Fruit fly (Drosophila melanogaster) whole organism, wandering third instar larva: ENCODE data around the gene plx.
A peak's percentile ranks its signal among the peaks of the same experiment; 100 is the strongest.

Experiments
- CG32264 ChIP-seq: fragments of 200-800 bp; sonication (Bioruptor generic); optimal IDR thresholded peaks from 2 replicates; lab custom pipeline; 2016; ENCODE audit warnings: missing biosample characterization, missing genetic modification characterization
- CG9705 ChIP-seq: fragments of 200-800 bp; sonication (Bioruptor generic); optimal IDR thresholded peaks from 2 replicates; lab custom pipeline; 2018; ENCODE audit warnings: missing biosample characterization, mild to moderate bottlenecking, missing genetic modification characterization
- Dfd ChIP-seq: fragments of >200 bp; optimal IDR thresholded peaks from 2 replicates; lab custom pipeline; 2017; ENCODE audit warnings: missing biosample characterization, missing genetic modification characterization
- Dif ChIP-seq: fragments of 200-275, 200-300 bp; sonication (Bioruptor generic); optimal IDR thresholded peaks from 2 replicates; lab custom pipeline; 2018; ENCODE audit warnings: missing biosample characterization, missing genetic modification characterization; ENCODE audit not compliant: partially characterized antibody
- HLH106 ChIP-seq: fragments of 200-800 bp; optimal IDR thresholded peaks from 3 replicates; lab custom pipeline; 2019; ENCODE audit warnings: missing biosample characterization, mild to moderate bottlenecking, missing genetic modification characterization, moderate library complexity
- Hnf4 ChIP-seq: fragments of 200-800 bp; sonication (Bioruptor generic); optimal IDR thresholded peaks from 2 replicates; lab custom pipeline; 2016; ENCODE audit warnings: missing biosample characterization, mild to moderate bottlenecking, missing genetic modification characterization
- Hr78 ChIP-seq: fragments of >200 bp; optimal IDR thresholded peaks from 2 replicates; lab custom pipeline; 2017; ENCODE audit warnings: missing biosample characterization, missing genetic modification characterization
- Hr83 ChIP-seq: fragments of 200-300 bp; sonication (Bioruptor generic); optimal IDR thresholded peaks from 2 replicates; lab custom pipeline; 2016; ENCODE audit warnings: missing biosample characterization, mild to moderate bottlenecking, missing genetic modification characterization, moderate library complexity; ENCODE audit not compliant: poor library complexity, severe bottlenecking
- Jra ChIP-seq: sonication (Bioruptor generic); optimal IDR thresholded peaks from 2 replicates; lab custom pipeline; 2016; ENCODE audit warnings: missing biosample characterization, missing genetic modification characterization
- Mio ChIP-seq: sonication (Bioruptor generic); optimal IDR thresholded peaks from 2 replicates; lab custom pipeline; 2016; ENCODE audit warnings: missing biosample characterization, missing genetic modification characterization
- Myc ChIP-seq: fragments of >200 bp; optimal IDR thresholded peaks from 2 replicates; lab custom pipeline; 2017
- OdsH ChIP-seq: fragments of 200-800 bp; sonication (Bioruptor generic); optimal IDR thresholded peaks from 2 replicates; lab custom pipeline; 2016; ENCODE audit warnings: missing biosample characterization, mild to moderate bottlenecking, missing genetic modification characterization
- Rel ChIP-seq, 2 experiments: fragments of 200-800 bp; sonication (Bioruptor generic) in 1 of 2; optimal IDR thresholded peaks; 2 replicates in 1 of 2; 3 replicates in 1 of 2; lab custom pipeline; 2016 to 2019; ENCODE audit warnings: mild to moderate bottlenecking in 2 of 2, missing biosample characterization in 2 of 2, missing genetic modification characterization in 2 of 2, moderate library complexity in 1 of 2
- br ChIP-seq: fragments of 200-800 bp; sonication (Bioruptor generic); optimal IDR thresholded peaks from 2 replicates; lab custom pipeline; 2016; ENCODE audit warnings: missing biosample characterization, missing genetic modification characterization
- brk ChIP-seq: fragments of 200-800 bp; sonication (Bioruptor generic); optimal IDR thresholded peaks from 2 replicates; lab custom pipeline; 2016; ENCODE audit warnings: missing biosample characterization, mild to moderate bottlenecking, missing genetic modification characterization
- dl ChIP-seq, 2 experiments: fragments of 175-275, 200-275 bp in 1 of 2; fragments of 200-275 bp in 1 of 2; sonication (Bioruptor generic); optimal IDR thresholded peaks; lab custom pipeline; 2018; ENCODE audit warnings: mild to moderate bottlenecking in 2 of 2, missing biosample characterization in 2 of 2, missing genetic modification characterization in 2 of 2, moderate library complexity in 2 of 2; ENCODE audit not compliant: partially characterized antibody in 2 of 2, insufficient read depth in 1 of 2
- dmrt93B ChIP-seq: fragments of 200-800 bp; sonication (Bioruptor generic); optimal IDR thresholded peaks from 2 replicates; lab custom pipeline; 2018; ENCODE audit warnings: missing biosample characterization, mild to moderate bottlenecking, missing genetic modification characterization
- dsf ChIP-seq: sonication (Bioruptor generic); optimal IDR thresholded peaks from 2 replicates; lab custom pipeline; 2016; ENCODE audit warnings: missing biosample characterization, missing genetic modification characterization, borderline replicate concordance
- ey ChIP-seq: fragments of 200-800 bp; sonication (Bioruptor generic); optimal IDR thresholded peaks from 2 replicates; lab custom pipeline; 2016; ENCODE audit warnings: missing biosample characterization, missing genetic modification characterization
- h ChIP-seq: fragments of 200-800 bp; sonication (Bioruptor generic); optimal IDR thresholded peaks from 3 replicates; lab custom pipeline; 2016; ENCODE audit warnings: missing biosample characterization, mild to moderate bottlenecking, missing genetic modification characterization
- jim ChIP-seq: fragments of 175-275, 200-325 bp; sonication (Bioruptor generic); optimal IDR thresholded peaks from 2 replicates; lab custom pipeline; 2016; ENCODE audit warnings: missing biosample characterization, mild to moderate bottlenecking, missing genetic modification characterization
- lola ChIP-seq: fragments of >200 bp; optimal IDR thresholded peaks from 2 replicates; lab custom pipeline; 2017; ENCODE audit warnings: missing biosample characterization, missing genetic modification characterization
- psq ChIP-seq: fragments of 200-800 bp; sonication (Bioruptor generic); optimal IDR thresholded peaks from 3 replicates; lab custom pipeline; 2017; ENCODE audit warnings: missing biosample characterization, mild to moderate bottlenecking, missing genetic modification characterization, moderate library complexity
- sage ChIP-seq: fragments of 200-800 bp; sonication (Bioruptor generic); optimal IDR thresholded peaks from 2 replicates; lab custom pipeline; 2016; ENCODE audit warnings: missing biosample characterization, mild to moderate bottlenecking, missing genetic modification characterization
- tai ChIP-seq: sonication (Bioruptor generic); optimal IDR thresholded peaks from 2 replicates; lab custom pipeline; 2016; ENCODE audit warnings: missing biosample characterization, missing genetic modification characterization

The plx gene

dm6 chr3R:5742278-5743196, 56.9 kb downstream of the plx start, which contains the start of the genes Sym and Madm (continued):
- TF ChIP-seq Hr78 (GFP tag; lab: Kevin White, UChicago): no peak
- TF ChIP-seq Hr83: no peak
- TF ChIP-seq Hnf4 (GFP tag; lab: Kevin White, UChicago): no peak
- TF ChIP-seq dl (GFP tag; optimal IDR thresholded peaks at IDR 0.05; lab: Kevin White, UChicago; ENCODE audit: insufficient read depth in 1 of 2, partially characterized antibody in 2 of 2): no peak
- TF ChIP-seq OdsH: peak; percentile 29

dm6 chr3R:5746646-5747045, 61.0 kb downstream of the plx start:
- TF ChIP-seq Dfd (GFP tag; lab: Kevin White, UChicago): no peak
- no peak for TF ChIP-seq brk (GFP tag; lab: Kevin White, UChicago)
- no peak for TF ChIP-seq lola (GFP tag; lab: Kevin White, UChicago)
- TF ChIP-seq psq (GFP tag; lab: Kevin White, UChicago): no peak
- no peak for TF ChIP-seq Dif (GFP tag; lab: Kevin White, UChicago)
- no peak for TF ChIP-seq tai
- TF ChIP-seq Rel (GFP tag; optimal IDR thresholded peaks at IDR 0.05; lab: Kevin White, UChicago): no peak
- no peak for TF ChIP-seq Rel (tag; optimal IDR thresholded peaks at IDR 0.05; lab: Kevin White, UChicago)
- TF ChIP-seq sage (GFP tag; lab: Kevin White, UChicago): no peak
- no peak for TF ChIP-seq dmrt93B
- no peak for TF ChIP-seq br (GFP tag; lab: Kevin White, UChicago)
- TF ChIP-seq Hr78 (GFP tag; lab: Kevin White, UChicago): no peak
- no peak for TF ChIP-seq Myc (lab: Kevin White, UChicago)
- no peak for TF ChIP-seq dsf (GFP tag; lab: Kevin White, UChicago)
- TF ChIP-seq CG32264 (GFP tag; lab: Kevin White, UChicago): no peak
- no peak for TF ChIP-seq h
- TF ChIP-seq Mio (GFP tag; lab: Kevin White, UChicago): no peak

- peak; percentile 27 for TF ChIP-seq sage (GFP tag; lab: Kevin White, UChicago)
- TF ChIP-seq Myc (lab: Kevin White, UChicago): peak; percentile 37
- no peak for TF ChIP-seq tai
These were observed 68.9 kb downstream of the plx start, which contains the start of gene Dcps for dm6 chr3R:5754594-5754993. Dcps (minus strand) TSS chr3R:5754774.

dm6 chr3R:5758624-5759209, 73.1 kb downstream of the plx start, which contains the start of gene Sec8:
Sec8 (minus strand) TSS chr3R:5758997.
- TF ChIP-seq dl (GFP tag; optimal IDR thresholded peaks at IDR 0.05; lab: Kevin White, UChicago; ENCODE audit: insufficient read depth in 1 of 2, partially characterized antibody in 2 of 2) (no peak), OdsH (peak; percentile 18), HLH106 (tag; lab: Kevin White, UChicago) (peak; percentile 59), Hr83 (peak; percentile 85), jim (GFP tag; lab: Kevin White, UChicago) (no peak), CG9705 (GFP tag; lab: Kevin White, UChicago) (peak; percentile 5), ey (peak; percentile 25), Jra (GFP tag; lab: Kevin White, UChicago) (peak; percentile 55)

dm6 chr3R:5760980-5761379, 75.3 kb downstream of the plx start:
- no peak for TF ChIP-seq CG9705 (GFP tag; lab: Kevin White, UChicago)
